Fruit fly (Drosophila melanogaster) whole organism, embryonic: ENCODE data around the gene scyl.

ENCODE experiments used
- Atf3 ChIP-seq: fragments of 200-800 bp; sonication (Bioruptor generic); optimal IDR thresholded peaks from 3 replicates; lab custom pipeline; 2016; ENCODE audit warnings: missing biosample characterization, missing genetic modification characterization
- Bdp1 ChIP-seq: fragments of 200-800 bp; sonication (Bioruptor generic); optimal IDR thresholded peaks from 3 replicates; lab custom pipeline; 2016; ENCODE audit warnings: missing biosample characterization, missing genetic modification characterization
- CG10274 ChIP-seq: fragments of 200-800 bp; sonication (Bioruptor generic); optimal IDR thresholded peaks from 3 replicates; lab custom pipeline; 2017; ENCODE audit warnings: missing biosample characterization, mild to moderate bottlenecking, missing genetic modification characterization
- CG10543 ChIP-seq: fragments of 200-800 bp; sonication (Bioruptor generic); optimal IDR thresholded peaks from 3 replicates; lab custom pipeline; 2017; ENCODE audit warnings: missing biosample characterization, mild to moderate bottlenecking, missing genetic modification characterization, moderate library complexity
- CG10979 ChIP-seq: fragments of 200-800 bp; sonication (Bioruptor generic); optimal IDR thresholded peaks from 2 replicates; lab custom pipeline; 2018; ENCODE audit warnings: missing biosample characterization, mild to moderate bottlenecking, missing genetic modification characterization, moderate library complexity
- CG11398 ChIP-seq: fragments of 200-800 bp; sonication (Bioruptor generic); optimal IDR thresholded peaks from 2 replicates; lab custom pipeline; 2016; ENCODE audit warnings: missing biosample characterization, missing genetic modification characterization
- CG11723 ChIP-seq: fragments of 200-800 bp; sonication (Bioruptor generic); optimal IDR thresholded peaks from 2 replicates; lab custom pipeline; 2017; ENCODE audit warnings: missing biosample characterization, mild to moderate bottlenecking, missing genetic modification characterization
- CG12659 ChIP-seq: fragments of 200-800 bp; sonication (Bioruptor generic); optimal IDR thresholded peaks from 3 replicates; lab custom pipeline; 2017; ENCODE audit warnings: mild to moderate bottlenecking, missing biosample characterization, missing genetic modification reagents, missing genetic modification characterization
- CG14710 ChIP-seq: fragments of 200-800 bp; sonication (Bioruptor generic); optimal IDR thresholded peaks from 3 replicates; lab custom pipeline; 2019; ENCODE audit warnings: missing biosample characterization, mild to moderate bottlenecking, missing genetic modification characterization, moderate library complexity
- CG14965 ChIP-seq: fragments of 200-800 bp; sonication (Bioruptor generic); optimal IDR thresholded peaks from 2 replicates; lab custom pipeline; 2016; ENCODE audit warnings: missing biosample characterization, missing genetic modification characterization, borderline replicate concordance
- CG16779 ChIP-seq: fragments of 200-800 bp; sonication (Bioruptor generic); IDR thresholded peaks from 2 replicates; pipeline ENCODE4 v1.3.6; 2022; ENCODE audit warnings: missing biosample characterization, missing genetic modification characterization
- CG17359 ChIP-seq: fragments of 200-800 bp; sonication (Bioruptor generic); optimal IDR thresholded peaks from 3 replicates; lab custom pipeline; 2018; ENCODE audit warnings: missing biosample characterization, mild to moderate bottlenecking, missing genetic modification characterization, moderate library complexity
- CG17361 ChIP-seq: fragments of 200-800 bp; sonication (Bioruptor generic); IDR thresholded peaks from 3 replicates; pipeline ENCODE4 v1.3.6; 2022; ENCODE audit warnings: missing biosample characterization, missing genetic modification characterization
- CG2199 ChIP-seq: fragments of 200-800 bp; sonication (Bioruptor generic); IDR thresholded peaks from 3 replicates; pipeline ENCODE4 v1.3.6; 2022; ENCODE audit warnings: missing biosample characterization, missing genetic modification characterization
- CG34224 ChIP-seq: fragments of 200-800 bp; sonication (Bioruptor generic); IDR thresholded peaks from 3 replicates; pipeline ENCODE4 v1.3.6; 2022; ENCODE audit warnings: missing biosample characterization, missing genetic modification characterization; ENCODE audit not compliant: partially characterized antibody
- CG43689 ChIP-seq: fragments of 200-800 bp; sonication (Bioruptor generic); IDR thresholded peaks from 2 replicates; pipeline ENCODE4 v1.3.6; 2022; ENCODE audit warnings: missing biosample characterization, missing genetic modification characterization
- CG4424 ChIP-seq: fragments of 200-800 bp; sonication (Bioruptor generic); optimal IDR thresholded peaks from 3 replicates; lab custom pipeline; 2016; ENCODE audit warnings: missing biosample characterization, missing genetic modification characterization
- CG7745 ChIP-seq: fragments of 200-800 bp; sonication (Bioruptor generic); optimal IDR thresholded peaks from 2 replicates; lab custom pipeline; 2018; ENCODE audit warnings: missing biosample characterization, mild to moderate bottlenecking, missing genetic modification characterization, moderate library complexity
- CG8281 ChIP-seq: fragments of 200-800 bp; sonication (Bioruptor generic); optimal IDR thresholded peaks from 2 replicates; lab custom pipeline; 2018; ENCODE audit warnings: missing biosample characterization, mild to moderate bottlenecking, missing genetic modification characterization, moderate library complexity
- Dref ChIP-seq: fragments of 200-800 bp; sonication (Bioruptor generic); IDR thresholded peaks from 2 replicates; pipeline ENCODE4 v1.3.6; 2022; ENCODE audit warnings: missing biosample characterization, missing genetic modification characterization
- Drgx ChIP-seq: fragments of 200-800 bp; sonication (Bioruptor generic); IDR thresholded peaks from 2 replicates; pipeline ENCODE4 v1.3.6; 2022; ENCODE audit warnings: missing biosample characterization, missing genetic modification characterization
- Ets65A ChIP-seq: fragments of 200-800 bp; sonication (Bioruptor generic); peaks from one replicate; lab custom pipeline; 2016; ENCODE audit warnings: missing biosample characterization, missing genetic modification characterization
- Ets97D ChIP-seq: fragments of 200-800 bp; sonication (Bioruptor generic); optimal IDR thresholded peaks from 3 replicates; lab custom pipeline; 2016; ENCODE audit warnings: missing biosample characterization, missing genetic modification characterization
- ato ChIP-seq: fragments of 200-800 bp; sonication (Bioruptor generic); IDR thresholded peaks from 2 replicates; pipeline ENCODE4 v1.3.6; 2022; ENCODE audit warnings: missing biosample characterization, missing genetic modification characterization; ENCODE audit not compliant: partially characterized antibody
- az2 ChIP-seq: fragments of 200-800 bp; sonication (Bioruptor generic); optimal IDR thresholded peaks from 3 replicates; lab custom pipeline; 2016; ENCODE audit warnings: missing biosample characterization, missing genetic modification characterization
- bab2 ChIP-seq: fragments of 200-800 bp; sonication (Bioruptor generic); optimal IDR thresholded peaks from 2 replicates; lab custom pipeline; 2016; ENCODE audit warnings: missing biosample characterization, missing genetic modification characterization
- caup ChIP-seq: fragments of 200-800 bp; sonication (Bioruptor generic); optimal IDR thresholded peaks from 3 replicates; lab custom pipeline; 2017; ENCODE audit warnings: missing biosample characterization, mild to moderate bottlenecking, missing genetic modification characterization, moderate library complexity; ENCODE audit not compliant: severe bottlenecking
- cg ChIP-seq: fragments of 200-800 bp; sonication (Bioruptor generic); optimal IDR thresholded peaks from 3 replicates; lab custom pipeline; 2019; ENCODE audit warnings: missing biosample characterization, mild to moderate bottlenecking, missing genetic modification characterization, moderate library complexity
- croc ChIP-seq: fragments of 200-800 bp; sonication (Bioruptor generic); conservative IDR thresholded peaks from 3 replicates; pipeline ENCODE4 v1.3.6; 2022; ENCODE audit warnings: missing biosample characterization, missing genetic modification characterization
- dan ChIP-seq: fragments of 200-800 bp; sonication (Bioruptor generic); IDR thresholded peaks from 2 replicates; pipeline ENCODE4 v1.3.6; 2022; ENCODE audit warnings: missing biosample characterization, missing genetic modification characterization
- gsb ChIP-seq: fragments of 200-800 bp; sonication (Bioruptor generic); IDR thresholded peaks from 2 replicates; pipeline ENCODE4 v1.3.6; 2022; ENCODE audit warnings: missing biosample characterization, missing genetic modification characterization
- hkb ChIP-seq, 2 experiments: fragments of 200-800 bp in 1 of 2; fragments of >200 bp in 1 of 2; sonication (Bioruptor generic) in 1 of 2; IDR thresholded peaks in 1 of 2; optimal IDR thresholded peaks in 1 of 2; 2 replicates each; pipeline versions ENCODE4 v1.3.6 to Lab custom; 2017 to 2022; ENCODE audit warnings: missing biosample characterization in 1 of 2, missing genetic modification characterization in 1 of 2
- insv ChIP-seq, 2 experiments: fragments of 200-800 bp; sonication (Bioruptor generic); optimal IDR thresholded peaks; 3 replicates each; lab custom pipeline; 2016 to 2018; ENCODE audit warnings: missing biosample characterization in 2 of 2, missing genetic modification characterization in 2 of 2
- jumu ChIP-seq: fragments of 200-800 bp; sonication (Bioruptor generic); optimal IDR thresholded peaks from 3 replicates; lab custom pipeline; 2016; ENCODE audit warnings: missing biosample characterization, missing genetic modification characterization
- lab ChIP-seq: fragments of 200-800 bp; sonication (Bioruptor generic); optimal IDR thresholded peaks from 3 replicates; lab custom pipeline; 2017; ENCODE audit warnings: missing biosample characterization, missing genetic modification characterization, mild to moderate bottlenecking, moderate library complexity, missing genetic modification reagents
- maf-S ChIP-seq: fragments of 200-800 bp; sonication (Bioruptor generic); optimal IDR thresholded peaks from 2 replicates; lab custom pipeline; 2016; ENCODE audit warnings: missing biosample characterization, missing genetic modification characterization
- nerfin-1 ChIP-seq: fragments of 200-800 bp; sonication (Bioruptor generic); optimal IDR thresholded peaks from 3 replicates; lab custom pipeline; 2019; ENCODE audit warnings: missing biosample characterization, mild to moderate bottlenecking, missing genetic modification characterization, moderate library complexity
- nom ChIP-seq: fragments of 200-800 bp; sonication (Bioruptor generic); optimal IDR thresholded peaks from 2 replicates; lab custom pipeline; 2017; ENCODE audit warnings: missing biosample characterization, missing genetic modification characterization, mild to moderate bottlenecking, moderate library complexity, missing genetic modification reagents
- pita ChIP-seq: fragments of 200-800 bp; sonication (Bioruptor generic); optimal IDR thresholded peaks from 2 replicates; lab custom pipeline; 2017; ENCODE audit warnings: missing biosample characterization, mild to moderate bottlenecking, missing genetic modification characterization
- ranshi ChIP-seq: fragments of 200-800 bp; sonication (Bioruptor generic); IDR thresholded peaks from 2 replicates; pipeline ENCODE4 v1.3.6; 2022; ENCODE audit warnings: missing biosample characterization, missing genetic modification characterization
- scrt ChIP-seq: fragments of 200-800 bp; sonication (Bioruptor generic); optimal IDR thresholded peaks from 2 replicates; lab custom pipeline; 2018; ENCODE audit warnings: missing biosample characterization, mild to moderate bottlenecking, missing genetic modification characterization, moderate library complexity
- slou ChIP-seq: fragments of 200-800 bp; sonication (Bioruptor generic); optimal IDR thresholded peaks from 3 replicates; lab custom pipeline; 2016; ENCODE audit warnings: missing biosample characterization, missing genetic modification characterization
- sr ChIP-seq: fragments of 200-800 bp; sonication (Bioruptor generic); IDR thresholded peaks from 3 replicates; pipeline ENCODE4 v1.3.6; 2022; ENCODE audit warnings: missing biosample characterization, missing genetic modification characterization
- stc ChIP-seq: fragments of 200-800 bp; sonication (Bioruptor generic); IDR thresholded peaks from 2 replicates; pipeline ENCODE4 v1.3.6; 2022; ENCODE audit warnings: missing biosample characterization, missing genetic modification characterization
- trh ChIP-seq: fragments of 200-800 bp; sonication (Bioruptor generic); optimal IDR thresholded peaks from 2 replicates; lab custom pipeline; 2016; ENCODE audit warnings: missing biosample characterization, missing genetic modification characterization
- ttk ChIP-seq: fragments of 200-800 bp; sonication (Bioruptor generic); IDR thresholded peaks from 2 replicates; pipeline ENCODE4 v2.1.2; 2022; ENCODE audit warnings: missing biosample characterization, missing genetic modification characterization
- tx ChIP-seq: fragments of 200-800 bp; sonication (Bioruptor generic); optimal IDR thresholded peaks from 2 replicates; lab custom pipeline; 2016; ENCODE audit warnings: missing biosample characterization, missing genetic modification characterization
- unc-4 ChIP-seq: fragments of 200-800 bp; sonication (Bioruptor generic); IDR thresholded peaks from 2 replicates; pipeline ENCODE4 v1.3.6; 2022; ENCODE audit warnings: missing biosample characterization, missing genetic modification characterization; ENCODE audit not compliant: partially characterized antibody
- zf30C ChIP-seq: fragments of 200-800 bp; sonication (Bioruptor generic); optimal IDR thresholded peaks from 3 replicates; lab custom pipeline; 2018; ENCODE audit warnings: missing biosample characterization, mild to moderate bottlenecking, missing genetic modification characterization

Gene scyl

dm6 chr3L:11294496-11295163, 42.5 kb downstream of the scyl start (continued):
- TF ChIP-seq hkb (optimal IDR thresholded peaks at IDR 0.05; lab: Kevin White, UChicago) (no peak), hkb (GFP tag; IDR thresholded peaks at IDR 0.05; lab: Robert Waterston, UW) (no peak), lab (GFP tag; lab: Kevin White, UChicago) (peak; percentile 18), az2 (GFP tag; lab: Kevin White, UChicago) (no peak), CG11723 (no peak), Ets97D (GFP tag; lab: Kevin White, UChicago) (no peak), CG12659 (GFP tag; lab: Kevin White, UChicago) (no peak), unc-4 (0 out of 2 replicates have a peak, but pooled peaks have one; percentile 18), zf30C (GFP tag; lab: Kevin White, UChicago) (no peak), CG14965 (GFP tag; lab: Kevin White, UChicago) (no peak), CG43689 (no peak), ato (GFP tag; lab: Robert Waterston, UW) (no peak; the same call in 1 of the 2 replicates), CG7745 (no peak), CG17359 (no peak), CG11398 (GFP tag; lab: Kevin White, UChicago) (no peak), Ets65A (GFP tag; lab: Kevin White, UChicago) (no peak), CG34224 (GFP tag; lab: Robert Waterston, UW) (peak; percentile 31; the same call in 1 of the 3 replicates), cg (GFP tag; lab: Kevin White, UChicago) (peak; percentile 79), croc (no peak), ranshi (GFP tag; lab: Robert Waterston, UW) (0 out of 2 replicates have a peak, but pooled peaks have one; percentile 21), CG2199 (GFP tag; lab: Robert Waterston, UW) (0 out of 3 replicates have a peak, but pooled peaks have one; percentile 48), nerfin-1 (tag; lab: Kevin White, UChicago) (no peak), CG10979 (tag; lab: Kevin White, UChicago) (no peak), scrt (GFP tag; lab: Kevin White, UChicago) (no peak), caup (no peak), bab2 (GFP tag; lab: Kevin White, UChicago) (no peak), dan (GFP tag; lab: Robert Waterston, UW) (no peak), gsb (no peak), CG14710 (tag; lab: Kevin White, UChicago) (no peak), nom (GFP tag; lab: Kevin White, UChicago) (peak; percentile 19), CG16779 (GFP tag; lab: Robert Waterston, UW) (no peak), insv (GFP tag; optimal IDR thresholded peaks at IDR 0.05; lab: Kevin White, UChicago) (no peak), maf-S (no peak), slou (GFP tag; lab: Kevin White, UChicago) (no peak), trh (GFP tag; lab: Kevin White, UChicago) (no peak), CG10274 (GFP tag; lab: Kevin White, UChicago) (peak; percentile 5), pita (GFP tag; lab: Kevin White, UChicago) (no peak), CG10543 (no peak), jumu (GFP tag; lab: Kevin White, UChicago) (no peak), tx (GFP tag; lab: Kevin White, UChicago) (no peak), Drgx (GFP tag; lab: Robert Waterston, UW) (peak; percentile 44; the same call in 1 of the 2 replicates), sr (GFP tag; lab: Robert Waterston, UW) (0 out of 3 replicates have a peak, but pooled peaks have one; percentile 15), CG17361 (no peak), CG4424 (GFP tag; lab: Kevin White, UChicago) (no peak), Dref (GFP tag; lab: Robert Waterston, UW) (no peak), Bdp1 (no peak), stc (0 out of 2 replicates have a peak, but pooled peaks have one; percentile 5), CG8281 (tag; lab: Kevin White, UChicago) (peak; percentile 1), ttk (GFP tag; lab: Robert Waterston, UW) (no peak), Atf3 (GFP tag; lab: Kevin White, UChicago) (no peak)
